Worm (Caenorhabditis elegans): Measurements from ENCODE around the gene josd-1.

josd-1 gene

ce11 chrIII:2787979-2788491 is 48.4 kb upstream of the josd-1 start, which contains the start of gene tbcc-1:
TSS of gene tbcc-1 (plus strand) at chrIII:2788441.
- no peak for TF ChIP-seq snpc-1.1 (tag; optimal IDR thresholded peaks at IDR 0.05; ENCODE audit: insufficient read depth)
- no peak for TF ChIP-seq him-1 (tag; optimal IDR thresholded peaks at IDR 0.05)
- peak; percentile 8 for TF ChIP-seq snpc-3.4 (tag; optimal IDR thresholded peaks at IDR 0.05)
- peak; percentile 46 for TF ChIP-seq hrde-1 (tag; optimal IDR thresholded peaks at IDR 0.05; ENCODE audit: borderline replicate concordance)
- TF ChIP-seq tbp1 (GFP tag; optimal IDR thresholded peaks at IDR 0.05), result peak; percentile 15
- TF ChIP-seq lsl-1 (GFP tag; optimal IDR thresholded peaks at IDR 0.05), result peak; percentile 58
- TF ChIP-seq xnd-1 (tag; optimal IDR thresholded peaks at IDR 0.05), result peak; percentile 29
- TF ChIP-seq lin-54 (GFP tag; optimal IDR thresholded peaks at IDR 0.05), result peak; percentile 24
- TF ChIP-seq hlh-26 (GFP tag; conservative IDR thresholded peaks at IDR 0.05), result no peak
- TF ChIP-seq madf-6 (GFP tag; IDR thresholded peaks at IDR 0.05), result peak; percentile 51; the same call in 1 of the 2 replicates
- peak; percentile 2 for TF ChIP-seq unc-130 (GFP tag; optimal IDR thresholded peaks at IDR 0.05)
- TF ChIP-seq sptf-2 (GFP tag; optimal IDR thresholded peaks at IDR 0.05), result no peak
- TF ChIP-seq F33H1.4 (GFP tag; IDR thresholded peaks at IDR 0.05), result peak; percentile 48; the same call in 1 of the 2 replicates

ce11 chrIII:2794057-2794456 is 42.4 kb upstream of the josd-1 start:
- TF ChIP-seq B0336.3 (GFP tag; IDR thresholded peaks at IDR 0.05) (no peak), him-1 (tag; optimal IDR thresholded peaks at IDR 0.05) (no peak), bed-1 (GFP tag; IDR thresholded peaks at IDR 0.05) (no peak), ekl-4 (GFP tag; IDR thresholded peaks at IDR 0.05) (no peak), dpff-1 (tag; optimal IDR thresholded peaks at IDR 0.05) (no peak), K11D2.4 (GFP tag; IDR thresholded peaks at IDR 0.05) (no peak), T07F8.4 (tag; optimal IDR thresholded peaks at IDR 0.05) (no peak), attf-3 (GFP tag; conservative IDR thresholded peaks at IDR 0.05) (no peak), nfyb-1 (GFP tag; IDR thresholded peaks at IDR 0.05) (0 out of 2 replicates have a peak, but pooled peaks have one; percentile 13), unc-62 (GFP tag; optimal IDR thresholded peaks at IDR 0.05) (no peak), egl-44 (GFP tag; IDR thresholded peaks at IDR 0.05) (no peak), nhr-27 (tag; optimal IDR thresholded peaks at IDR 0.05) (no peak), ZK185.1 (tag; optimal IDR thresholded peaks at IDR 0.05; ENCODE audit: poor library complexity, severe bottlenecking) (no peak), F10E7.11 (tag; optimal IDR thresholded peaks at IDR 0.05) (no peak), zfh-2 (GFP tag; conservative IDR thresholded peaks at IDR 0.05) (0 out of 2 replicates have a peak, but pooled peaks have one; percentile 9), xnd-1 (tag; optimal IDR thresholded peaks at IDR 0.05) (no peak)

- TF ChIP-seq F57C9.4 (tag; optimal IDR thresholded peaks at IDR 0.05) (no peak), let-607 (tag; optimal IDR thresholded peaks at IDR 0.05) (no peak), D2030.7 (GFP tag; IDR thresholded peaks at IDR 0.05) (peak; percentile 57), tbx-9 (tag; optimal IDR thresholded peaks at IDR 0.05; ENCODE audit: borderline replicate concordance) (no peak), hlh-26 (GFP tag; conservative IDR thresholded peaks at IDR 0.05) (no peak), snpc-1.3 (tag; optimal IDR thresholded peaks at IDR 0.05; ENCODE audit: insufficient read depth) (no peak), T26A5.8 (tag; optimal IDR thresholded peaks at IDR 0.05) (no peak), ztf-18 (tag; optimal IDR thresholded peaks at IDR 0.05) (no peak), F49E8.2 (tag; optimal IDR thresholded peaks at IDR 0.05; ENCODE audit: insufficient read depth) (no peak), dox-1 (GFP tag; IDR thresholded peaks at IDR 0.05) (peak; percentile 70), zim-3 (tag; optimal IDR thresholded peaks at IDR 0.05) (no peak), nhr-80 (tag; optimal IDR thresholded peaks at IDR 0.05) (no peak), attf-5 (GFP tag; optimal IDR thresholded peaks at IDR 0.05) (no peak), madf-6 (GFP tag; IDR thresholded peaks at IDR 0.05) (peak; percentile 55), rec-8 (tag; optimal IDR thresholded peaks at IDR 0.05) (no peak), ceh-100 (GFP tag; IDR thresholded peaks at IDR 0.05) (no peak), unc-130 (GFP tag; optimal IDR thresholded peaks at IDR 0.05) (no peak), lir-1 (GFP tag; conservative IDR thresholded peaks at IDR 0.05) (no peak), nhr-120 (GFP tag; IDR thresholded peaks at IDR 0.05) (no peak), egl-18 (GFP tag; IDR thresholded peaks at IDR 0.05) (no peak)
These were observed 40.9 kb upstream of the josd-1 start for ce11 chrIII:2795442-2796023.
